Worm (Caenorhabditis elegans) whole organism, midembryonic: ENCODE data around the gene ztf-22.

Experiments
- T22C8.4 ChIP-seq: fragments of 200-800 bp; sonication (Bioruptor generic); IDR thresholded peaks from 2 replicates; pipeline ENCODE4 v1.3.6; 2022; ENCODE audit warnings: missing genetic modification characterization, missing compliant biosample characterization
- cog-1 ChIP-seq: sonication (generic microtip); optimal IDR thresholded peaks from 2 replicates; lab custom pipeline; 2016; ENCODE audit warnings: missing genetic modification characterization, missing compliant biosample characterization
- flt-1 ChIP-seq: fragments of 200-800 bp; sonication (Bioruptor generic); IDR thresholded peaks from 2 replicates; pipeline ENCODE4 v1.3.6; 2022; ENCODE audit warnings: missing genetic modification characterization, missing compliant biosample characterization
- ref-1 ChIP-seq: fragments of 200-800 bp; sonication (Bioruptor generic); conservative IDR thresholded peaks from 2 replicates; pipeline ENCODE4 v1.3.6; 2022; ENCODE audit warnings: missing genetic modification reagents, missing genetic modification characterization, missing compliant biosample characterization
- ztf-29 ChIP-seq: fragments of 200-800 bp; sonication (Bioruptor generic); IDR thresholded peaks from 2 replicates; pipeline ENCODE4 v1.3.6; 2022; ENCODE audit warnings: missing genetic modification reagents, missing genetic modification characterization, missing compliant biosample characterization

DNA sequence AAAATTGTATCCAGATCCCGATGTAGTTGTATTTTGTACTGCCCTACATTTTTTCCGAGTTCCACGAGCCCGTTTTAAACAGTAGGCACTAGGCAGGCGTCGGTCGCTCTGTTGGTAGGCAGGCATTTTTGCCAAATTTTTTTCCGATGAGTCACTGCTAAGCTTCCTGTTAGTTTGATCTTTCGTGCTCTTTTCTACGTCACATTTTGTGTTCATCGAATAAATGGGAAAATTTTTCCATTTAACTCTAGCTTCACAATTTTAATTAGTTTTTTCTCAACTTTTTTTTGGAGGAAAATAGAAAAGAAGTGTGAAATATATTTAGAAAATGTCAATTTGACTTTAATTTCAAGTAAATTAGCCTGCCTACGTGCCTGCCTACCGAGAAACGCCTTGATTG is 18.3 kb downstream of the ztf-22 start:
- TF ChIP-seq flt-1 (GFP tag; lab: Robert Waterston, UW) (no peak), cog-1 (tag; lab: Kevin White, UChicago) (no peak), T22C8.4 (GFP tag; lab: Robert Waterston, UW) (no peak), ztf-29 (GFP tag; lab: Robert Waterston, UW) (no peak), ref-1 (GFP tag; lab: Robert Waterston, UW) (no peak)
